Fruit fly (Drosophila melanogaster): ENCODE measurements around the gene CG18823.
A peak's percentile ranks its signal among the peaks of the same experiment; 100 is the strongest.

Gene CG18823

dm6 chrX:990218-990617 is at the start of gene CG18823:
CG18823 (plus strand) TSS chrX:990518.
- TF ChIP-seq ci (GFP tag; IDR thresholded peaks at IDR 0.05): no peak
- no peak for TF ChIP-seq CG11696 (GFP tag; IDR thresholded peaks at IDR 0.05)
- no peak for TF ChIP-seq CG4360 (GFP tag; IDR thresholded peaks at IDR 0.05)
- no peak for TF ChIP-seq CG6654 (GFP tag; optimal IDR thresholded peaks at IDR 0.05)
- TF ChIP-seq sr (GFP tag; IDR thresholded peaks at IDR 0.05): no peak
- no peak for TF ChIP-seq Meics (GFP tag; optimal IDR thresholded peaks at IDR 0.05)
- no peak for TF ChIP-seq CG3847 (GFP tag; IDR thresholded peaks at IDR 0.05)
- no peak for TF ChIP-seq CG8388 (GFP tag; optimal IDR thresholded peaks at IDR 0.05)
- no peak for TF ChIP-seq CG4820 (GFP tag; optimal IDR thresholded peaks at IDR 0.05)
- no peak for TF ChIP-seq dmrt99B (tag; optimal IDR thresholded peaks at IDR 0.05)
- no peak for TF ChIP-seq CG11398 (GFP tag; optimal IDR thresholded peaks at IDR 0.05)

- TF ChIP-seq Dll (GFP tag; IDR thresholded peaks at IDR 0.05; ENCODE audit: partially characterized antibody) (peak; percentile 73), Gsc (GFP tag; IDR thresholded peaks at IDR 0.05) (no peak), onecut (GFP tag; IDR thresholded peaks at IDR 0.05) (no peak), CG13624 (GFP tag; optimal IDR thresholded peaks at IDR 0.05) (no peak), kay (GFP tag; optimal IDR thresholded peaks at IDR 0.05) (no peak), CG18599 (GFP tag; optimal IDR thresholded peaks at IDR 0.05) (no peak), Med (GFP tag) (peak; percentile 67), Scr (GFP tag; IDR thresholded peaks at IDR 0.05; ENCODE audit: partially characterized antibody) (peak; percentile 68), CG12391 (tag; optimal IDR thresholded peaks at IDR 0.05) (peak; percentile 3), Tbp (GFP tag; optimal IDR thresholded peaks at IDR 0.05) (no peak), CG12299 (tag; optimal IDR thresholded peaks at IDR 0.05) (no peak), CG3847 (GFP tag; IDR thresholded peaks at IDR 0.05) (0 out of 2 replicates have a peak, but pooled peaks have one; percentile 7), NC2α (GFP tag; optimal IDR thresholded peaks at IDR 0.05) (no peak), NC2β (GFP tag; optimal IDR thresholded peaks at IDR 0.05) (no peak), CG7786 (GFP tag; optimal IDR thresholded peaks at IDR 0.05) (no peak), CG13296 (GFP tag; optimal IDR thresholded peaks at IDR 0.05) (no peak), CG10147 (GFP tag; optimal IDR thresholded peaks at IDR 0.05) (peak; percentile 5), MBD-R2 (GFP tag; IDR thresholded peaks at IDR 0.05) (peak; percentile 57), CG4360 (GFP tag; IDR thresholded peaks at IDR 0.05) (no peak), CG6791 (GFP tag; IDR thresholded peaks at IDR 0.05; ENCODE audit: partially characterized antibody) (0 out of 3 replicates have a peak, but pooled peaks have one; percentile 15), cg (GFP tag; optimal IDR thresholded peaks at IDR 0.05) (no peak), CG9437 (GFP tag; optimal IDR thresholded peaks at IDR 0.05) (no peak), CG1832 (GFP tag; optimal IDR thresholded peaks at IDR 0.05) (no peak), YL-1 (GFP tag; optimal IDR thresholded peaks at IDR 0.05) (peak; percentile 44), MESR4 (GFP tag; optimal IDR thresholded peaks at IDR 0.05) (peak; percentile 16), unc-4 (GFP tag; IDR thresholded peaks at IDR 0.05; ENCODE audit: partially characterized antibody) (peak; percentile 66), pzg (GFP tag; optimal IDR thresholded peaks at IDR 0.05) (peak; percentile 62), nerfin-2 (GFP tag; IDR thresholded peaks at IDR 0.05; ENCODE audit: partially characterized antibody) (no peak), Opbp (GFP tag; IDR thresholded peaks at IDR 0.05; ENCODE audit: partially characterized antibody) (0 out of 3 replicates have a peak, but pooled peaks have one; percentile 9), CG2712 (tag; optimal IDR thresholded peaks at IDR 0.05) (peak; percentile 7), Trl (optimal IDR thresholded peaks at IDR 0.05) (no peak), Trl (GFP tag; optimal IDR thresholded peaks at IDR 0.05) (no peak), CG34376 (GFP tag; optimal IDR thresholded peaks at IDR 0.05) (no peak), HLH4C (GFP tag; IDR thresholded peaks at IDR 0.05; ENCODE audit: partially characterized antibody) (0 out of 3 replicates have a peak, but pooled peaks have one; percentile 29), Sry-δ (GFP tag; optimal IDR thresholded peaks at IDR 0.05) (peak; percentile 86), ewg (GFP tag; optimal IDR thresholded peaks at IDR 0.05) (peak; percentile 30), so (GFP tag; IDR thresholded peaks at IDR 0.05) (no peak), CG10267 (tag; optimal IDR thresholded peaks at IDR 0.05) (peak; percentile 17), Bgb (GFP tag; IDR thresholded peaks at IDR 0.05; ENCODE audit: partially characterized antibody) (0 out of 2 replicates have a peak, but pooled peaks have one; percentile 18)
These were observed 49.6 kb upstream of the CG18823 start, which contains the start of the genes CG3704 and mus81 for dm6 chrX:940580-941184. CG3704 (minus strand) TSS chrX:940805. mus81 (plus strand) TSS chrX:941075.
